Worm (Caenorhabditis elegans) whole organism, L4 larva: ENCODE results near the gene F53C3.1.

Source experiments
- F44E2.7 ChIP-seq: fragments of 200-800 bp; sonication (Bioruptor generic); IDR thresholded peaks from 2 replicates; pipeline ENCODE4 v2.1.2; 2022; ENCODE audit warnings: missing genetic modification characterization, missing compliant biosample characterization
- R02D3.7 ChIP-seq: fragments of 150-350 bp; sonication (generic microtip); optimal IDR thresholded peaks from 3 replicates; lab custom pipeline; 2014; ENCODE audit warnings: missing biosample characterization, missing genetic modification characterization
- ZK546.5 ChIP-seq, 2 experiments: sonication (generic microtip); optimal IDR thresholded peaks; 2 replicates each; lab custom pipeline; 2017; ENCODE audit warnings: missing biosample characterization in 2 of 2, missing genetic modification characterization in 2 of 2
- ceh-32 ChIP-seq: sonication (generic microtip); optimal IDR thresholded peaks from 2 replicates; lab custom pipeline; 2016; ENCODE audit warnings: mild to moderate bottlenecking, missing genetic modification characterization, missing compliant biosample characterization; ENCODE audit not compliant: poor library complexity
- dpl-1 ChIP-seq: fragments of 150-350 bp; optimal IDR thresholded peaks from 2 replicates; lab custom pipeline; 2014; ENCODE audit warnings: missing biosample characterization, missing genetic modification reagents, missing genetic modification characterization
- hlh-11 ChIP-seq: fragments of 200-800 bp; sonication (Bioruptor generic); optimal IDR thresholded peaks from 2 replicates; lab custom pipeline; 2018; ENCODE audit warnings: mild to moderate bottlenecking, missing genetic modification characterization, missing compliant biosample characterization
- lsy-2 ChIP-seq, 2 experiments: fragments of 150-350 bp in 1 of 2; sonication (generic microtip) in 1 of 2; optimal IDR thresholded peaks; 2 replicates each; lab custom pipeline; 2014 to 2017; ENCODE audit warnings: missing biosample characterization in 2 of 2, missing genetic modification characterization in 2 of 2
- madf-9 ChIP-seq: fragments of 200-800 bp; sonication (Bioruptor generic); conservative IDR thresholded peaks from 2 replicates; pipeline ENCODE4 v1.3.6; 2022; ENCODE audit warnings: missing genetic modification reagents, missing genetic modification characterization, missing compliant biosample characterization
- nhr-11 ChIP-seq: fragments of 150-350 bp; optimal IDR thresholded peaks from 2 replicates; lab custom pipeline; 2014; ENCODE audit warnings: missing biosample characterization, missing genetic modification characterization
- nhr-41 ChIP-seq: fragments of 200-800 bp; sonication (Bioruptor generic); IDR thresholded peaks from 2 replicates; pipeline ENCODE4 v1.3.6; 2022; ENCODE audit warnings: missing genetic modification reagents, missing genetic modification characterization, missing compliant biosample characterization
- unc-62 ChIP-seq, 3 experiments: fragments of 150-350 bp in 1 of 3; sonication (generic microtip); optimal IDR thresholded peaks in 2 of 3; peaks in 1 of 3; 1 replicate in 1 of 3; 2 replicates in 2 of 3; lab custom pipeline; 2014 to 2017; ENCODE audit warnings: missing biosample characterization in 3 of 3, missing genetic modification characterization in 3 of 3, missing genetic modification reagents in 3 of 3, missing genotype in 1 of 3

DNA sequence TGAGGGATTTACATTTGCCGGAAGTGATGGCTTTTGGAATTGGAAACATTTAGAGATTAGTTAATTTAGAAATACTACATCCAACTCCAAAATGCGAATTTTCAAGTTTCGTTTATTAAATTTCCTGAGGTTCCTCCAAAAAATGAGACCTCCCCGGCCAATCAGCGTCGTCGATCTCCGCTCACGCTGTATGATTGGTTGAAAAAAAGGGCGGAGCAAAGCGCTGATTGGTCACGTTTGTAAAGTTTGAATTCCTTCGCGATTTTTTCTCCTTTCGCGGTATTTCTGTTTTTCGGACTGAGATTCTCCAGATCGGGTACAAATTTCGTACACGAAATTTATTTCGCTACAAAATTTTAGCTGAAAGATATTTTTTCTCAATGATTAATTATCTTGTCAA is 35.6 kb downstream of the F53C3.1 start:
- TF ChIP-seq ceh-32 (tag; lab: Kevin White, UChicago) (no peak), nhr-41 (GFP tag; lab: Robert Waterston, UW) (no peak), hlh-11 (no peak), madf-9 (GFP tag; lab: Robert Waterston, UW) (no peak), R02D3.7 (no peak), ZK546.5 (tag; optimal IDR thresholded peaks at IDR 0.05; lab: Kevin White, UChicago) (no peak), nhr-11 (no peak), unc-62 (GFP tag; optimal IDR thresholded peaks at IDR 0.05 in 1 of 2; lab: Kevin White, UChicago) (no peak), unc-62 (tag; optimal IDR thresholded peaks at IDR 0.05; lab: Kevin White, UChicago) (no peak), dpl-1 (GFP tag; lab: Kevin White, UChicago) (no peak), lsy-2 (tag; optimal IDR thresholded peaks at IDR 0.05; lab: Kevin White, UChicago) (no peak), F44E2.7 (GFP tag; lab: Robert Waterston, UW) (no peak)
